Fruit fly (Drosophila melanogaster): Measurements from ENCODE around the gene MME1.

The MME1 gene

DNA sequence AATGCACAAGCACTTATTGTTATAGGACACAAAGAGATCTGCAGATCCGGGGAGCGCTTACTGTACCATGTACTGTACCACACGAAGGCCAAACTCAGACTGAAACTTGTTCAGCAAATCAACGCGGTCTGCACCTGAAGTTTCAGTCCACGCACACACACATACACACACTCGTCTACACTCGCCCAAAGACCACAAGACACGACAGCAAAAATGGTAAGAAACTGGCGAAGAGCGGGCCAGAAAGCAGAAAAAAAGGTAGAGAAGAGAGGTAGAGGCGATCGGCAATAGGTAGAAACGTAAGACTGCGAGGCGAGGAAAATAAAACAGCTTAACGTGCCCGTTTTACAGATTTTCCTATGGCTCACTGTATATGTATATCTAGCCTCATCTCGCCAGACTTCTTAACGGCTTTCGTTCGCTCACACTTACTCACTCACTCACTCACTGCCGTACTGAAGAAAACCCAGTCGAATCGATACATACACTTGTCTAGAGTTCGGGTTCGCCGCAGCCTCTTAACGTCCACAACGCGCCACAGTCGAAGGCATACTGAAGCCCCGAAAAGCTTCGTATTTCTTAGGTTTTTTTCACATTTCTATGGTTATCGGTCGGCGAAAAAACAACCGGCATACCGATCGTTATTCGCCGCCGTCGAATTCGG is 17.4 kb upstream of the MME1 start, which contains the start of gene uif:
TSS of gene uif (minus strand) at position 553 of the 664 bp plus-strand sequence.
- no peak for TF ChIP-seq CG7101 (tag; optimal IDR thresholded peaks at IDR 0.05)

DNA sequence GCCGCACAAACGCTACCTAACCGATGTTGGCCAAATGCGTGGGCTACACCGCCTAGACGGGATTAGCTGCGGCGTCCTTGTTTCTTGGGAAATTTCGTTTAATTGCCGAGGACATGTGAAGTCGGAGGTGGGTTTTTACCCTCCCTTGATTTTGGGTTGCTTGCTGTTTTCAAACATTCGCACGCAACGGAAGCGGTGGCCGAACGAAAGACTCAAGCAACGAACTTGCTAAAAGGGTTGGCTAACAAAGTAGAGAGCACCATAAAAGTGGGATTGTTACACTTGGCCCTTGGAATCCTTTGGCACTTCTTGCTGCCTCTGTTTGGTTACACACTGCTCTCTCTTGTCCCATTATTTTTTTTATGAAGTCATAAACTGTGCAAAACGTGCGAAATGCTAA is 16.8 kb upstream of the MME1 start:
- TF ChIP-seq tj (GFP tag; optimal IDR thresholded peaks at IDR 0.05) (no peak), CG1620 (GFP tag; optimal IDR thresholded peaks at IDR 0.05) (no peak), Crg-1 (GFP tag; optimal IDR thresholded peaks at IDR 0.05) (no peak), toe (GFP tag; optimal IDR thresholded peaks at IDR 0.05) (no peak), bab1 (GFP tag; optimal IDR thresholded peaks at IDR 0.05) (no peak), Mnt (GFP tag; optimal IDR thresholded peaks at IDR 0.05) (no peak), CG5204 (GFP tag; optimal IDR thresholded peaks at IDR 0.05) (no peak), kay (GFP tag; ENCODE audit: borderline replicate concordance) (no peak), cic (GFP tag; optimal IDR thresholded peaks at IDR 0.05) (no peak), cnc (optimal IDR thresholded peaks at IDR 0.05) (no peak), CG33017 (tag; optimal IDR thresholded peaks at IDR 0.05) (no peak), Clk (GFP tag; optimal IDR thresholded peaks at IDR 0.05) (no peak), ovo (GFP tag; optimal IDR thresholded peaks at IDR 0.05) (no peak), CG7101 (tag; optimal IDR thresholded peaks at IDR 0.05) (no peak), Hr96 (GFP tag; optimal IDR thresholded peaks at IDR 0.05) (no peak), CG7045 (GFP tag; optimal IDR thresholded peaks at IDR 0.05) (no peak), pad (GFP tag; optimal IDR thresholded peaks at IDR 0.05) (no peak), CG11617 (GFP tag; optimal IDR thresholded peaks at IDR 0.05) (no peak)

DNA sequence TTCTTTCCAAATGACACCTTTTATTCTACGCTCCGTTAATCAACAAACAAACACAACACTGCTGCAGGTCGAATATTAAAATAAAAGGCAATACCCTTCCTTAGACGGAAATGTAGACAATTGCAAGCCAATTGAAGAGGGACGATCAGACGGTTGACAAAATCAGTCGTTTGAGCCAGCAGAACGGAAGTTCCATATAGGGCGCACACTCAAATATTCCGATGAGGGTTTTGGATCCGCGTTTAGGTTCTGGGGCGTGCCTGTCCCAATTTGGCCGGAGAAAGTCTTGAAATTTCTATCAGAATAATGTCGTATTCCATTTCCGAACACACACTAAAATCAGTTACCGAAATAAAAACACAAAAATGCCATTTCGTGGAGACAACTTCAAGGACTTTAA is 15.4 kb upstream of the MME1 start, which contains the start of gene CG43321:
TSS of gene CG43321 (plus strand) at position 301 of the 400 bp plus-strand sequence.
- no peak for TF ChIP-seq CG14711 (tag; optimal IDR thresholded peaks at IDR 0.05)
- TF ChIP-seq Hr96 (GFP tag; optimal IDR thresholded peaks at IDR 0.05): no peak
- no peak for TF ChIP-seq CG1620 (GFP tag; optimal IDR thresholded peaks at IDR 0.05)
- TF ChIP-seq kay (GFP tag; ENCODE audit: borderline replicate concordance): no peak
- TF ChIP-seq CG12768 (GFP tag; optimal IDR thresholded peaks at IDR 0.05): no peak
- TF ChIP-seq ovo (GFP tag; optimal IDR thresholded peaks at IDR 0.05): no peak
- TF ChIP-seq CG5204 (GFP tag; optimal IDR thresholded peaks at IDR 0.05): no peak
- TF ChIP-seq CG11617 (GFP tag; optimal IDR thresholded peaks at IDR 0.05): no peak
- TF ChIP-seq Crg-1 (GFP tag; optimal IDR thresholded peaks at IDR 0.05): no peak
- TF ChIP-seq cic (GFP tag; optimal IDR thresholded peaks at IDR 0.05): no peak
- TF ChIP-seq Mnt (GFP tag; optimal IDR thresholded peaks at IDR 0.05): no peak
- no peak for TF ChIP-seq pad (GFP tag; optimal IDR thresholded peaks at IDR 0.05)
- TF ChIP-seq toe (GFP tag; optimal IDR thresholded peaks at IDR 0.05): no peak
- TF ChIP-seq bab1 (GFP tag; optimal IDR thresholded peaks at IDR 0.05): no peak
- TF ChIP-seq tj (GFP tag; optimal IDR thresholded peaks at IDR 0.05): no peak
- no peak for TF ChIP-seq CG7045 (GFP tag; optimal IDR thresholded peaks at IDR 0.05)
- no peak for TF ChIP-seq cnc (optimal IDR thresholded peaks at IDR 0.05)
- no peak for TF ChIP-seq CG33017 (tag; optimal IDR thresholded peaks at IDR 0.05)
- no peak for TF ChIP-seq CG7101 (tag; optimal IDR thresholded peaks at IDR 0.05)
- TF ChIP-seq Clk (GFP tag; optimal IDR thresholded peaks at IDR 0.05): no peak

DNA sequence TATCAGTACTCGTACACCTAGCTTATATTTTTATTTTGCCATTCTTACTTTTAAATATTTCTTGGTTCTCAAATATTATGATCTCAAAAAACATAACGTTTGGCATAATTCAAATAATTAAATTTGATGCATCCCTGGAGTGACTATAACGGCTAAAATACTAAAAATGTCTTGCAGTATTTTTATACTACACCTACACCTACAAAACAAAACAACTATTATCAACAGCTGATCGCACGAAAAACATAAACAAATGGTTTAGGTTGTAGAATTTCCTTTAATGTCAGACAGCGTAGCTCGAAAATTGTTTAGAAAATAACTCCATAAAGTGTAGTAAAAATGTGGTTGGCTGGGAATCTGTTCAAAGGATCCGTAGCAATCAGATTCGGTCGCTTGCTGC is 14.2 kb upstream of the MME1 start, which contains the start of gene CG43322:
TSS of gene CG43322 (plus strand) at position 240 of the 400 bp plus-strand sequence.
- no peak for TF ChIP-seq CG7045 (GFP tag; optimal IDR thresholded peaks at IDR 0.05)

DNA sequence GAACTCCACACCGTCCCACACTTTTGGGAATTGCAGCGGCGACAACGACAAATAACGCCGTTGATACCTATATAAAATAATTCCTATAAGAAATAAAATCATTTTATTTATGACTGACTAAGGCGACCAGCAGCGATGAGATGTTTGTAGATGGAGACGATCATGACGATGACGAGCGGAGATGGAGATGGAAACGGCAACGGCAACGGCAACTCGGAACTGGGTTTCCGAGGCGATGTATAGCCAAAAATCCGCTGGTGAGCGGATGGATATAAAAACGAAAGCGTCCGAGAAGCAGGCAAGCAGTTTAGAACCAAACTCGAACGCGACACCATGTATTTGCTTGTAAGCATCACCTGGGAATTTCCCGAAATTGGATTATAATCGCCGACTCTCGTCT is 5.9 kb upstream of the MME1 start, which contains the start of gene Pcp:
TSS of gene Pcp (plus strand) at position 301 of the 400 bp plus-strand sequence.
- TF ChIP-seq Hr96 (GFP tag; optimal IDR thresholded peaks at IDR 0.05) (no peak), CG11617 (GFP tag; optimal IDR thresholded peaks at IDR 0.05) (no peak), kay (GFP tag; ENCODE audit: borderline replicate concordance) (no peak), bab1 (GFP tag; optimal IDR thresholded peaks at IDR 0.05) (no peak), CG7045 (GFP tag; optimal IDR thresholded peaks at IDR 0.05) (no peak), Crg-1 (GFP tag; optimal IDR thresholded peaks at IDR 0.05) (no peak), CG5204 (GFP tag; optimal IDR thresholded peaks at IDR 0.05) (no peak), Clk (GFP tag; optimal IDR thresholded peaks at IDR 0.05) (no peak), ovo (GFP tag; optimal IDR thresholded peaks at IDR 0.05) (no peak), CG14711 (tag; optimal IDR thresholded peaks at IDR 0.05) (no peak), toe (GFP tag; optimal IDR thresholded peaks at IDR 0.05) (no peak)

DNA sequence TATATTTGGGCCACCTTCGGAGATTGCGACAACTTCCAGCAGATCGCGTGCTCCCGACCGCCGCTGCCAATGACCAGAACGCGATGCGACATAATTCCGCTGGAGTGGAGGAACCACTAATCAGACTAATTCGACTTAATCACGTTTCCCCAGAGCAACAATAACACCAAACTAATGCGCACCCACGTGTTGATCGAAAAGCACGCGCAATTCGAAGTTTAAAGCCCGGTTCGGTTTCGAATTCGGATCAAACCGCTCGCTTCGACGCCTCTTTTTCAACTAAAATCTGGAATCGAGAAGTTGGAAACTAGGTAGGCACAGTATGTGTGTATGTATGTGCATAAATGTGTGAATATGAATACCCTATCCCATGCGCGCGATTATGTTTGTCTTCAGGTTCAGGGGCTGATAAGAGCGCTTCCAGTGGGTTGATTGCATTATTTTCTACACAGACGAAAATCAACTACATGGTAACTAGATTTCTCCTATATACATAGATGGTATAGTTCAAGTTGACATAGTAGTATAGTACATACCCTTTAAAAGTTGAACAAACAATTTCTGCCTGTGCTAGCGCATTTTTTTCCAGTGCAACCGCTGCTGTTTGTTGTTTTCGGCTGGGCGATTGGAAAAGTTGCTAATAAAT is 3.6 kb upstream of the MME1 start, which contains the start of gene Gart:
TSS of gene Gart (minus strand) at position 285 of the 646 bp plus-strand sequence.
- TF ChIP-seq bab1 (GFP tag; optimal IDR thresholded peaks at IDR 0.05) (peak; percentile 38), cnc (optimal IDR thresholded peaks at IDR 0.05) (no peak), Mnt (GFP tag; optimal IDR thresholded peaks at IDR 0.05) (peak; percentile 87), Clk (GFP tag; optimal IDR thresholded peaks at IDR 0.05) (no peak), CG7101 (tag; optimal IDR thresholded peaks at IDR 0.05) (peak; percentile 77), CG33017 (tag; optimal IDR thresholded peaks at IDR 0.05) (peak; percentile 68), CG7045 (GFP tag; optimal IDR thresholded peaks at IDR 0.05) (peak; percentile 27), Hr96 (GFP tag; optimal IDR thresholded peaks at IDR 0.05) (peak; percentile 50), kay (GFP tag; ENCODE audit: borderline replicate concordance) (no peak), CG12768 (GFP tag; optimal IDR thresholded peaks at IDR 0.05) (no peak), Crg-1 (GFP tag; optimal IDR thresholded peaks at IDR 0.05) (peak; percentile 58), CG5204 (GFP tag; optimal IDR thresholded peaks at IDR 0.05) (no peak), tj (GFP tag; optimal IDR thresholded peaks at IDR 0.05) (peak; percentile 41), CG1620 (GFP tag; optimal IDR thresholded peaks at IDR 0.05) (no peak), pad (GFP tag; optimal IDR thresholded peaks at IDR 0.05) (no peak), CG14711 (tag; optimal IDR thresholded peaks at IDR 0.05) (peak; percentile 46), toe (GFP tag; optimal IDR thresholded peaks at IDR 0.05) (no peak), cic (GFP tag; optimal IDR thresholded peaks at IDR 0.05) (peak; percentile 72), CG11617 (GFP tag; optimal IDR thresholded peaks at IDR 0.05) (peak; percentile 45), ovo (GFP tag; optimal IDR thresholded peaks at IDR 0.05) (peak; percentile 5)
